Worm (Caenorhabditis elegans): ENCODE results near the gene cnc-7.

The cnc-7 gene

ce11 chrV:20412225-20412624, 18.4 kb downstream of the cnc-7 start (continued):
- TF ChIP-seq bed-2 (GFP tag; IDR thresholded peaks at IDR 0.05) (no peak), egl-44 (GFP tag; IDR thresholded peaks at IDR 0.05) (0 out of 2 replicates have a peak, but pooled peaks have one; percentile 47), nhr-80 (tag; optimal IDR thresholded peaks at IDR 0.05) (peak; percentile 54), let-526 (GFP tag; IDR thresholded peaks at IDR 0.05) (no peak), snpc-3.4 (tag; optimal IDR thresholded peaks at IDR 0.05) (no peak), gei-17 (GFP tag; optimal IDR thresholded peaks at IDR 0.05) (no peak), B0035.1 (tag; optimal IDR thresholded peaks at IDR 0.05) (no peak), ceh-27 (GFP tag; optimal IDR thresholded peaks at IDR 0.05) (no peak), aptf-3 (GFP tag; IDR thresholded peaks at IDR 0.05) (no peak), tbp1 (GFP tag; optimal IDR thresholded peaks at IDR 0.05) (no peak), xnd-1 (tag; optimal IDR thresholded peaks at IDR 0.05) (no peak), snpc-4 (GFP tag; optimal IDR thresholded peaks at IDR 0.05) (no peak), snpc-4 (tag; optimal IDR thresholded peaks at IDR 0.05) (no peak), bed-1 (GFP tag; IDR thresholded peaks at IDR 0.05) (no peak), ceh-79 (tag; optimal IDR thresholded peaks at IDR 0.05) (no peak), pha-4 (tag; optimal IDR thresholded peaks at IDR 0.05) (no peak), Y67H2A.10 (GFP tag; conservative IDR thresholded peaks at IDR 0.05) (no peak), cebp-1 (GFP tag; IDR thresholded peaks at IDR 0.05) (no peak), cebp-1 (tag; optimal IDR thresholded peaks at IDR 0.05) (peak; percentile 34), hmg-20 (GFP tag; IDR thresholded peaks at IDR 0.05) (no peak), dpff-1 (tag; optimal IDR thresholded peaks at IDR 0.05) (no peak), Y56A3A.18 (GFP tag; IDR thresholded peaks at IDR 0.05) (peak; percentile 49; the same call in 1 of the 2 replicates), him-1 (tag; optimal IDR thresholded peaks at IDR 0.05) (no peak), snpc-1.1 (tag; optimal IDR thresholded peaks at IDR 0.05; ENCODE audit: insufficient read depth) (no peak), B0336.3 (GFP tag; IDR thresholded peaks at IDR 0.05) (no peak), ztf-6 (GFP tag; IDR thresholded peaks at IDR 0.05) (no peak)

ce11 chrV:20413426-20413825, 19.6 kb downstream of the cnc-7 start:
- TF ChIP-seq ztf-22 (GFP tag; optimal IDR thresholded peaks at IDR 0.05) (peak; percentile 46), nhr-80 (tag; optimal IDR thresholded peaks at IDR 0.05) (peak; percentile 80), Y53G8AR.9 (GFP tag; conservative IDR thresholded peaks at IDR 0.05) (0 out of 2 replicates have a peak, but pooled peaks have one; percentile 32), tbp1 (GFP tag; optimal IDR thresholded peaks at IDR 0.05) (peak; percentile 26), athp-1 (tag; optimal IDR thresholded peaks at IDR 0.05) (no peak), lin-54 (GFP tag; optimal IDR thresholded peaks at IDR 0.05) (peak; percentile 1), ceh-91 (GFP tag; IDR thresholded peaks at IDR 0.05) (no peak), ztf-26 (tag; optimal IDR thresholded peaks at IDR 0.05) (peak; percentile 30), cebp-1 (GFP tag; IDR thresholded peaks at IDR 0.05) (peak; percentile 7; the same call in 1 of the 2 replicates), cebp-1 (tag; optimal IDR thresholded peaks at IDR 0.05) (no peak), nhr-90 (tag; optimal IDR thresholded peaks at IDR 0.05) (peak; percentile 32), attf-5 (GFP tag; optimal IDR thresholded peaks at IDR 0.05) (peak; percentile 17), atf-7 (tag; optimal IDR thresholded peaks at IDR 0.05) (peak; percentile 76), hmg-1.2 (GFP tag; IDR thresholded peaks at IDR 0.05) (0 out of 2 replicates have a peak, but pooled peaks have one; percentile 15), ets-4 (GFP tag; optimal IDR thresholded peaks at IDR 0.05) (peak; percentile 33), snpc-1.1 (tag; optimal IDR thresholded peaks at IDR 0.05; ENCODE audit: insufficient read depth) (no peak), gei-17 (GFP tag; optimal IDR thresholded peaks at IDR 0.05) (no peak), chd-7 (tag; optimal IDR thresholded peaks at IDR 0.05) (peak; percentile 48), lin-40 (tag; optimal IDR thresholded peaks at IDR 0.05) (peak; percentile 23), hsf-1 (GFP tag; IDR thresholded peaks at IDR 0.05) (no peak), nfyb-1 (GFP tag; IDR thresholded peaks at IDR 0.05) (0 out of 2 replicates have a peak, but pooled peaks have one; percentile 46), madf-10 (tag; optimal IDR thresholded peaks at IDR 0.05) (peak; percentile 59), B0336.3 (GFP tag; IDR thresholded peaks at IDR 0.05) (no peak), let-607 (tag; optimal IDR thresholded peaks at IDR 0.05) (peak in 1 of 2 experiments; percentile 5), unc-62 (GFP tag; optimal IDR thresholded peaks at IDR 0.05) (peak; percentile 94), snpc-4 (GFP tag; optimal IDR thresholded peaks at IDR 0.05) (no peak), snpc-4 (tag; optimal IDR thresholded peaks at IDR 0.05) (peak in 1 of 4 experiments; percentile 6)
